Fruit fly (Drosophila melanogaster) whole organism, embryonic: ENCODE data around the gene stas.
A peak's percentile ranks its signal among the peaks of the same experiment; 100 is the strongest.

Experiments used
- Aef1 ChIP-seq: fragments of 200-800 bp; sonication (Bioruptor generic); IDR thresholded peaks from 3 replicates; pipeline ENCODE4 v1.3.6; 2022; ENCODE audit warnings: missing biosample characterization, missing genetic modification characterization
- Atf-2 ChIP-seq: fragments of 200-800 bp; sonication (Bioruptor generic); optimal IDR thresholded peaks from 2 replicates; lab custom pipeline; 2016; ENCODE audit warnings: missing biosample characterization, missing genetic modification characterization
- Awh ChIP-seq: fragments of 200-800 bp; sonication (Bioruptor generic); IDR thresholded peaks from 2 replicates; pipeline ENCODE4, ENCODE4 v1.3.6; 2022; ENCODE audit warnings: missing biosample characterization, missing genetic modification characterization
- CG10543 ChIP-seq: fragments of 200-800 bp; sonication (Bioruptor generic); optimal IDR thresholded peaks from 3 replicates; lab custom pipeline; 2017; ENCODE audit warnings: missing biosample characterization, mild to moderate bottlenecking, missing genetic modification characterization, moderate library complexity
- CG10654 ChIP-seq: fragments of 200-800 bp; sonication (Bioruptor generic); optimal IDR thresholded peaks from 2 replicates; lab custom pipeline; 2016; ENCODE audit warnings: missing biosample characterization, missing genetic modification characterization
- CG11696 ChIP-seq: fragments of 200-800 bp; sonication (Bioruptor generic); IDR thresholded peaks from 2 replicates; pipeline ENCODE4 v1.3.6; 2022; ENCODE audit warnings: missing biosample characterization, missing genetic modification characterization
- CG15601 ChIP-seq: fragments of 200-800 bp; sonication (Bioruptor generic); optimal IDR thresholded peaks from 3 replicates; lab custom pipeline; 2019; ENCODE audit warnings: missing biosample characterization, mild to moderate bottlenecking, missing genetic modification characterization, moderate library complexity
- CG2120 ChIP-seq: fragments of 200-800 bp; sonication (Bioruptor generic); optimal IDR thresholded peaks from 3 replicates; lab custom pipeline; 2016; ENCODE audit warnings: missing biosample characterization, missing genetic modification characterization
- CG30403 ChIP-seq: fragments of 200-800 bp; sonication (Bioruptor generic); optimal IDR thresholded peaks from 3 replicates; lab custom pipeline; 2016; ENCODE audit warnings: missing biosample characterization, missing genetic modification characterization
- CG31388 ChIP-seq: fragments of 200-800 bp; sonication (Bioruptor generic); optimal IDR thresholded peaks from 2 replicates; lab custom pipeline; 2016; ENCODE audit warnings: missing biosample characterization, missing genetic modification characterization
- CG3163 ChIP-seq: fragments of 200-800 bp; sonication (Bioruptor generic); optimal IDR thresholded peaks from 3 replicates; lab custom pipeline; 2016; ENCODE audit warnings: missing biosample characterization, missing genetic modification characterization
- CG3281 ChIP-seq: fragments of 200-800 bp; sonication (Bioruptor generic); optimal IDR thresholded peaks from 3 replicates; lab custom pipeline; 2017; ENCODE audit warnings: missing biosample characterization, mild to moderate bottlenecking, missing genetic modification characterization
- CG3847 ChIP-seq: fragments of 200-800 bp; sonication (Bioruptor generic); IDR thresholded peaks from 2 replicates; pipeline ENCODE4 v1.3.6; 2022; ENCODE audit warnings: missing biosample characterization, missing genetic modification characterization
- CG4282 ChIP-seq: fragments of 200-800 bp; sonication (Bioruptor generic); optimal IDR thresholded peaks from 2 replicates; lab custom pipeline; 2016; ENCODE audit warnings: missing biosample characterization, missing genetic modification characterization
- CG7556 ChIP-seq: fragments of 200-800 bp; sonication (Bioruptor generic); optimal IDR thresholded peaks from 2 replicates; lab custom pipeline; 2017; ENCODE audit warnings: missing biosample characterization, mild to moderate bottlenecking, missing genetic modification characterization
- CG7928 ChIP-seq: fragments of 200-800 bp; sonication (Bioruptor generic); optimal IDR thresholded peaks from 2 replicates; lab custom pipeline; 2017; ENCODE audit warnings: missing biosample characterization, mild to moderate bottlenecking, missing genetic modification characterization
- CG8388 ChIP-seq: fragments of 200-800 bp; sonication (Bioruptor generic); optimal IDR thresholded peaks from 2 replicates; lab custom pipeline; 2019; ENCODE audit warnings: missing biosample characterization, mild to moderate bottlenecking, missing genetic modification characterization, moderate library complexity
- CG9215 ChIP-seq: fragments of 200-800 bp; sonication (Bioruptor generic); IDR thresholded peaks from 2 replicates; pipeline ENCODE4 v1.3.6; 2022; ENCODE audit warnings: missing biosample characterization, missing genetic modification characterization
- CG9437 ChIP-seq: fragments of 200-800 bp; sonication (Bioruptor generic); optimal IDR thresholded peaks from 2 replicates; lab custom pipeline; 2018; ENCODE audit warnings: missing biosample characterization, mild to moderate bottlenecking, missing genetic modification characterization
- CG9727 ChIP-seq: fragments of 200-800 bp; sonication (Bioruptor generic); optimal IDR thresholded peaks from 3 replicates; lab custom pipeline; 2017; ENCODE audit warnings: missing biosample characterization, mild to moderate bottlenecking, missing genetic modification characterization
- CG9817 ChIP-seq: fragments of 200-800 bp; sonication (Bioruptor generic); optimal IDR thresholded peaks from 2 replicates; lab custom pipeline; 2018; ENCODE audit warnings: missing biosample characterization, mild to moderate bottlenecking, missing genetic modification characterization, moderate library complexity
- CTCF ChIP-seq: fragments of 200-800 bp; sonication (Bioruptor generic); optimal IDR thresholded peaks from 2 replicates; lab custom pipeline; 2017; ENCODE audit warnings: missing biosample characterization, mild to moderate bottlenecking, missing genetic modification characterization, moderate library complexity
- CkIIα-i1 ChIP-seq: fragments of 200-800 bp; sonication (Bioruptor generic); IDR thresholded peaks from 2 replicates; pipeline ENCODE4 v1.3.6; 2022; ENCODE audit warnings: missing biosample characterization, missing genetic modification characterization
- Dek ChIP-seq: fragments of 200-800 bp; sonication (Bioruptor generic); optimal IDR thresholded peaks from 3 replicates; lab custom pipeline; 2019; ENCODE audit warnings: missing biosample characterization, mild to moderate bottlenecking, missing genetic modification characterization, moderate library complexity
- Drgx ChIP-seq: fragments of 200-800 bp; sonication (Bioruptor generic); IDR thresholded peaks from 2 replicates; pipeline ENCODE4 v1.3.6; 2022; ENCODE audit warnings: missing biosample characterization, missing genetic modification characterization
- Fer1 ChIP-seq: fragments of 200-800 bp; sonication (Bioruptor generic); optimal IDR thresholded peaks from 2 replicates; lab custom pipeline; 2017; ENCODE audit warnings: missing biosample characterization, mild to moderate bottlenecking, missing genetic modification characterization
- HLH54F ChIP-seq: fragments of 200-800 bp; sonication (Bioruptor generic); optimal IDR thresholded peaks from 3 replicates; lab custom pipeline; 2016; ENCODE audit warnings: missing biosample characterization, missing genetic modification characterization
- HLHmδ ChIP-seq: fragments of 200-800 bp; sonication (Bioruptor generic); optimal IDR thresholded peaks from 2 replicates; lab custom pipeline; 2018; ENCODE audit warnings: missing biosample characterization, mild to moderate bottlenecking, missing genetic modification characterization, moderate library complexity
- MESR4 ChIP-seq: fragments of 200-800 bp; sonication (Bioruptor generic); optimal IDR thresholded peaks from 2 replicates; lab custom pipeline; 2018; ENCODE audit warnings: missing biosample characterization, mild to moderate bottlenecking, missing genetic modification characterization, moderate library complexity
- Mad ChIP-seq: fragments of 200-800 bp; sonication (Bioruptor generic); optimal IDR thresholded peaks from 2 replicates; lab custom pipeline; 2016; ENCODE audit warnings: missing biosample characterization, missing genetic modification characterization
- Tbp ChIP-seq: fragments of >200 bp; optimal IDR thresholded peaks from 2 replicates; lab custom pipeline; 2018; ENCODE audit warnings: missing biosample characterization, missing genetic modification characterization
- Xbp1 ChIP-seq: fragments of 200-800 bp; sonication (Bioruptor generic); optimal IDR thresholded peaks from 3 replicates; lab custom pipeline; 2016; ENCODE audit warnings: missing biosample characterization, mild to moderate bottlenecking, missing genetic modification characterization
- al ChIP-seq: fragments of 200-800 bp; sonication (Bioruptor generic); IDR thresholded peaks from 2 replicates; pipeline ENCODE4 v1.3.6; 2022; ENCODE audit warnings: missing biosample characterization, missing genetic modification characterization
- ara ChIP-seq: fragments of 200-800 bp; sonication (Bioruptor generic); IDR thresholded peaks from 2 replicates; pipeline ENCODE4 v1.3.6; 2022; ENCODE audit warnings: missing biosample characterization, missing genetic modification characterization
- da ChIP-seq: fragments of 200-800 bp; sonication (Bioruptor generic); optimal IDR thresholded peaks from 2 replicates; lab custom pipeline; 2016; ENCODE audit warnings: missing biosample characterization, missing genetic modification characterization
- dmrt11E ChIP-seq: fragments of 200-800 bp; sonication (Bioruptor generic); optimal IDR thresholded peaks from 3 replicates; lab custom pipeline; 2018; ENCODE audit warnings: missing biosample characterization, mild to moderate bottlenecking, missing genetic modification characterization, moderate library complexity
- gem ChIP-seq: fragments of 200-800 bp; sonication (Bioruptor generic); optimal IDR thresholded peaks from 2 replicates; lab custom pipeline; 2019; ENCODE audit warnings: missing biosample characterization, mild to moderate bottlenecking, missing genetic modification characterization, moderate library complexity
- gsb ChIP-seq: fragments of 200-800 bp; sonication (Bioruptor generic); IDR thresholded peaks from 2 replicates; pipeline ENCODE4 v1.3.6; 2022; ENCODE audit warnings: missing biosample characterization, missing genetic modification characterization
- kah ChIP-seq: fragments of 200-800 bp; sonication (Bioruptor generic); optimal IDR thresholded peaks from 2 replicates; lab custom pipeline; 2018; ENCODE audit warnings: missing biosample characterization, mild to moderate bottlenecking, missing genetic modification characterization
- lov ChIP-seq, 2 experiments: fragments of 200-800 bp in 1 of 2; fragments of >200 bp in 1 of 2; sonication (Bioruptor generic) in 1 of 2; IDR thresholded peaks in 1 of 2; optimal IDR thresholded peaks in 1 of 2; 2 replicates in 1 of 2; 3 replicates in 1 of 2; pipeline versions ENCODE4 v1.3.6 to Lab custom; 2017 to 2022; ENCODE audit warnings: missing biosample characterization in 1 of 2, missing genetic modification characterization in 1 of 2
- maf-S ChIP-seq: fragments of 200-800 bp; sonication (Bioruptor generic); optimal IDR thresholded peaks from 2 replicates; lab custom pipeline; 2016; ENCODE audit warnings: missing biosample characterization, missing genetic modification characterization
- onecut ChIP-seq: fragments of 200-800 bp; sonication (Bioruptor generic); IDR thresholded peaks from 2 replicates; pipeline ENCODE4 v1.3.6; 2022; ENCODE audit warnings: missing biosample characterization, missing genetic modification characterization
- pan ChIP-seq, 4 experiments: fragments of >200 bp in 3 of 4; fragments of 200-800 bp in 1 of 4; sonication (Bioruptor generic) in 1 of 4; optimal IDR thresholded peaks in 3 of 4; IDR thresholded peaks in 1 of 4; 2 replicates each; pipeline versions ENCODE4 v1.3.6 to Lab custom; 2017 to 2022; ENCODE audit warnings: missing biosample characterization in 2 of 4, missing genetic modification characterization in 2 of 4, mixed read lengths in 1 of 4
- pros ChIP-seq: fragments of 200-800 bp; sonication (Bioruptor generic); optimal IDR thresholded peaks from 3 replicates; lab custom pipeline; 2019; ENCODE audit warnings: missing biosample characterization, mild to moderate bottlenecking, missing genetic modification characterization, moderate library complexity
- row ChIP-seq: fragments of 200-800 bp; sonication (Bioruptor generic); IDR thresholded peaks from 3 replicates; pipeline ENCODE4 v1.3.6; 2022; ENCODE audit warnings: missing biosample characterization, missing genetic modification characterization
- run ChIP-seq: fragments of 200-800 bp; sonication (Bioruptor generic); optimal IDR thresholded peaks from 3 replicates; lab custom pipeline; 2018; ENCODE audit warnings: missing biosample characterization, mild to moderate bottlenecking, missing genetic modification characterization
- salm ChIP-seq: fragments of 200-800 bp; sonication (Bioruptor generic); optimal IDR thresholded peaks from 2 replicates; lab custom pipeline; 2018; ENCODE audit warnings: missing biosample characterization, mild to moderate bottlenecking, missing genetic modification characterization
- sisA ChIP-seq: fragments of 200-800 bp; sonication (Bioruptor generic); IDR thresholded peaks from 2 replicates; pipeline ENCODE4 v1.3.6; 2022; ENCODE audit warnings: missing biosample characterization, missing genetic modification characterization

stas gene

DNA sequence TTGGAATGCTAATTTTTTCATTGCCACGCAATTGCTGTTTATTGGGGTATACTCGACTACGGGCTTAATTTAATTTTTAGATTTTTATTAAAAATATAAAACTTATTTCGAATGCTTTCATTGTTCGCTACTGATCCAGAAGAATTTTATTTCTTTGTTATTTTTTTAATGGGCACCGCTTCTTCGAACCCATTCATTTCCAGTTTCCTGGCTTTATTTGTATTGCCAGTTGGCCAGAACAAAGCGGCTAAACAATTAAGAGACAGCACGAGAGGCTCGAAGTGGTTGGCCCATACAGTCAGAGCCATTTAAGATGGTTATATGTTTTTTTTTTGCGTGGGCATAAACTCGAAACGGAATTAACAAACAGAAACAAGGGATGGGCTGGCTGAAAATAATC lies 31.9 kb downstream of the stas start (continued):
- TF ChIP-seq HLH54F, result peak; percentile 60
- TF ChIP-seq Dek (tag; lab: Kevin White, UChicago), result peak; percentile 75
- TF ChIP-seq CkIIα-i1, result 0 out of 2 replicates have a peak, but pooled peaks have one; percentile 51
- peak; percentile 18 for TF ChIP-seq maf-S
- TF ChIP-seq Mad (GFP tag; lab: Kevin White, UChicago), result peak; percentile 56
- TF ChIP-seq lov (optimal IDR thresholded peaks at IDR 0.05; lab: Kevin White, UChicago), result no peak
- TF ChIP-seq lov (GFP tag; IDR thresholded peaks at IDR 0.05; lab: Robert Waterston, UW), result no peak
- TF ChIP-seq row, result peak; percentile 86
- TF ChIP-seq ara (GFP tag; lab: Robert Waterston, UW), result peak; percentile 75
- no peak for TF ChIP-seq CG10543
- TF ChIP-seq CG30403, result peak; percentile 79
- peak; percentile 80 for TF ChIP-seq CG9727 (GFP tag; lab: Kevin White, UChicago)
- peak; percentile 76 for TF ChIP-seq Awh (GFP tag; lab: Robert Waterston, UW)
- TF ChIP-seq CG8388 (GFP tag; lab: Kevin White, UChicago), result peak; percentile 54
- peak; percentile 65 for TF ChIP-seq CG10654 (GFP tag; lab: Kevin White, UChicago)
- TF ChIP-seq Drgx (GFP tag; lab: Robert Waterston, UW), result peak; percentile 77
- no peak for TF ChIP-seq CG3163 (GFP tag; lab: Kevin White, UChicago)
- TF ChIP-seq MESR4 (GFP tag; lab: Kevin White, UChicago), result no peak
- peak; percentile 39 for TF ChIP-seq CG15601 (tag; lab: Kevin White, UChicago)
- TF ChIP-seq pros, result no peak
- TF ChIP-seq CG9817, result peak; percentile 76
- no peak for TF ChIP-seq CG31388 (GFP tag; lab: Kevin White, UChicago)
- peak; percentile 77 for TF ChIP-seq gsb (GFP tag; lab: Robert Waterston, UW)
- peak; percentile 73 for TF ChIP-seq Fer1 (GFP tag; lab: Kevin White, UChicago)
- TF ChIP-seq salm (tag; lab: Kevin White, UChicago), result peak; percentile 18
- TF ChIP-seq CG9215, result peak; percentile 68

- no peak for TF ChIP-seq kah
- 0 out of 2 replicates have a peak, but pooled peaks have one; percentile 34 for TF ChIP-seq CG11696 (GFP tag; lab: Robert Waterston, UW)
- peak; percentile 50; the same call in 1 of the 2 replicates for TF ChIP-seq Drgx (GFP tag; lab: Robert Waterston, UW)
Observed at dm6 chrX:17594745-17595144, 33.0 kb downstream of the stas start.

dm6 chrX:17588565-17588964 lies 39.1 kb downstream of the stas start, which contains the start of gene CG12992:
TSS of gene CG12992 (plus strand) at chrX:17588865.
- TF ChIP-seq CG9437 (GFP tag; lab: Kevin White, UChicago), result no peak
- no peak for TF ChIP-seq onecut
- no peak for TF ChIP-seq MESR4 (GFP tag; lab: Kevin White, UChicago)
- TF ChIP-seq CG3847 (GFP tag; lab: Robert Waterston, UW), result no peak
- TF ChIP-seq run (tag; lab: Kevin White, UChicago), result no peak
- no peak for TF ChIP-seq sisA (GFP tag; lab: Robert Waterston, UW)
- TF ChIP-seq Tbp (GFP tag; lab: Kevin White, UChicago), result no peak

dm6 chrX:17588134-17588533 lies 39.6 kb downstream of the stas start:
- TF ChIP-seq al (GFP tag; lab: Robert Waterston, UW) (no peak), pan (optimal IDR thresholded peaks at IDR 0.05; lab: Kevin White, UChicago) (no peak), pan (GFP tag; optimal IDR thresholded peaks at IDR 0.05 in 1 of 2, IDR thresholded peaks at IDR 0.05 in 1 of 2) (no peak), gem (peak; percentile 58), CG7928 (no peak), da (GFP tag; lab: Kevin White, UChicago) (no peak), HLHmδ (GFP tag; lab: Kevin White, UChicago) (no peak), CG7556 (GFP tag; lab: Kevin White, UChicago) (peak; percentile 35), Aef1 (GFP tag; lab: Robert Waterston, UW) (no peak), CG2120 (GFP tag; lab: Kevin White, UChicago) (peak; percentile 9), dmrt11E (tag; lab: Kevin White, UChicago) (no peak), CG4282 (GFP tag; lab: Kevin White, UChicago) (no peak), CG3281 (GFP tag; lab: Kevin White, UChicago) (no peak), row (peak; percentile 43), Xbp1 (GFP tag; lab: Kevin White, UChicago) (no peak), Atf-2 (GFP tag; lab: Kevin White, UChicago) (no peak), CTCF (peak; percentile 8)
